Fruit fly (Drosophila melanogaster): ENCODE data around the gene foxo.
A peak's percentile ranks its signal among the peaks of the same experiment; 100 is the strongest.

DNA sequence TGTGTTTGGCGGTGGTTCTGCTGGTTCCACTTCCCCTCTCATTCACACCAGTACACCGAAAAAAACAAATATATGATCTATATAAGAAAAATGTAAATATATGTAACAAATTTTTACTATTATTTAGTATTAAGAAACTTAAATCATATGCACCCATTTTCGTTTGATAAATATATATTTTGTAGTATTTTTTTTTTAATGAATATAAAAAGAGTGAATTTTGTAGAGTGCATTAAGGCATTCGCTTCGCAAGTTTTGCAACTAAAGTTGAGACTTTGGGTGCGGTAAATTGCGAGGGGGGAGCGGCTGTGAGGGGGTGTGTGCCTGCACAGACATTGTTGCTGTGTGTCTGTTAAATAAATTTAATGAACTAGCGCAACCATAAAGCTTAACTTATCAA is 49.2 kb upstream of the foxo start:
- TF ChIP-seq Ets96B (tag; optimal IDR thresholded peaks at IDR 0.05) (peak; percentile 62), Sox102F (GFP tag; optimal IDR thresholded peaks at IDR 0.05) (no peak), CG8319 (GFP tag; optimal IDR thresholded peaks at IDR 0.05) (peak; percentile 3), CG6276 (GFP tag; optimal IDR thresholded peaks at IDR 0.05) (peak; percentile 1), CG7368 (GFP tag; optimal IDR thresholded peaks at IDR 0.05) (peak; percentile 64), Sox15 (GFP tag; optimal IDR thresholded peaks at IDR 0.05) (no peak), CG16779 (tag; optimal IDR thresholded peaks at IDR 0.05) (peak; percentile 82), Gug (GFP tag; IDR thresholded peaks at IDR 0.05) (peak; percentile 62), fd59A (GFP tag; optimal IDR thresholded peaks at IDR 0.05) (no peak), CG11902 (GFP tag; optimal IDR thresholded peaks at IDR 0.05) (peak; percentile 8), Blimp-1 (GFP tag; optimal IDR thresholded peaks at IDR 0.05) (peak; percentile 39), dac (GFP tag; optimal IDR thresholded peaks at IDR 0.05) (no peak), Lpt (GFP tag; optimal IDR thresholded peaks at IDR 0.05) (peak; percentile 81)
